Fruit fly (Drosophila melanogaster) whole organism, embryonic: ENCODE measurements around the gene Dbp21E2.

Experiments
- Atf-2 ChIP-seq: fragments of 200-800 bp; sonication (Bioruptor generic); optimal IDR thresholded peaks from 2 replicates; lab custom pipeline; 2016; ENCODE audit warnings: missing biosample characterization, missing genetic modification characterization
- CG11504 ChIP-seq: fragments of 200-800 bp; sonication (Bioruptor generic); optimal IDR thresholded peaks from 3 replicates; lab custom pipeline; 2019; ENCODE audit warnings: missing biosample characterization, mild to moderate bottlenecking, missing genetic modification characterization, moderate library complexity
- CG12071 ChIP-seq: fragments of 200-800 bp; sonication (Bioruptor generic); optimal IDR thresholded peaks from 3 replicates; lab custom pipeline; 2018; ENCODE audit warnings: missing biosample characterization, mild to moderate bottlenecking, missing genetic modification characterization
- CG1602 ChIP-seq: fragments of 200-800 bp; sonication (Bioruptor generic); optimal IDR thresholded peaks from 3 replicates; lab custom pipeline; 2016; ENCODE audit warnings: missing biosample characterization, missing genetic modification characterization
- CG1832 ChIP-seq: fragments of 200-800 bp; sonication (Bioruptor generic); optimal IDR thresholded peaks from 2 replicates; lab custom pipeline; 2017; ENCODE audit warnings: missing biosample characterization, mild to moderate bottlenecking, missing genetic modification characterization, inconsistent platforms
- CG18476 ChIP-seq: fragments of 200-800 bp; sonication (Bioruptor generic); optimal IDR thresholded peaks from 2 replicates; lab custom pipeline; 2016; ENCODE audit warnings: missing biosample characterization, mild to moderate bottlenecking, missing genetic modification characterization
- CG2889 ChIP-seq: fragments of 200-800 bp; sonication (Bioruptor generic); IDR thresholded peaks from 3 replicates; pipeline ENCODE4 v1.3.6; 2022; ENCODE audit warnings: missing biosample characterization, missing genetic modification characterization
- CG4854 ChIP-seq: fragments of 200-800 bp; sonication (Bioruptor generic); optimal IDR thresholded peaks from 2 replicates; lab custom pipeline; 2016; ENCODE audit warnings: missing biosample characterization, missing genetic modification characterization, inconsistent platforms
- CG6813 ChIP-seq: fragments of 200-800 bp; sonication (Bioruptor generic); optimal IDR thresholded peaks from 2 replicates; lab custom pipeline; 2017; ENCODE audit warnings: missing biosample characterization, missing genetic modification characterization, mild to moderate bottlenecking, moderate library complexity, missing genetic modification reagents
- CG7271 ChIP-seq: fragments of 200-800 bp; sonication (Bioruptor generic); optimal IDR thresholded peaks from 2 replicates; lab custom pipeline; 2018; ENCODE audit warnings: missing biosample characterization, mild to moderate bottlenecking, missing genetic modification characterization, moderate library complexity
- CG7357 ChIP-seq: fragments of 200-800 bp; sonication (Bioruptor generic); IDR thresholded peaks from 3 replicates; pipeline ENCODE4 v1.3.6; 2022; ENCODE audit warnings: missing biosample characterization, missing genetic modification characterization
- CG7963 ChIP-seq: fragments of 200-800 bp; sonication (Bioruptor generic); IDR thresholded peaks from 3 replicates; pipeline ENCODE4 v1.3.6; 2022; ENCODE audit warnings: missing biosample characterization, missing genetic modification characterization; ENCODE audit not compliant: partially characterized antibody
- CG8924 ChIP-seq: fragments of 200-800 bp; optimal IDR thresholded peaks from 3 replicates; lab custom pipeline; 2019; ENCODE audit warnings: missing biosample characterization, mild to moderate bottlenecking, missing genetic modification characterization, moderate library complexity
- CG9215 ChIP-seq: fragments of 200-800 bp; sonication (Bioruptor generic); IDR thresholded peaks from 2 replicates; pipeline ENCODE4 v1.3.6; 2022; ENCODE audit warnings: missing biosample characterization, missing genetic modification characterization
- CHES-1-like ChIP-seq: fragments of 200-800 bp; sonication (Bioruptor generic); optimal IDR thresholded peaks from 2 replicates; lab custom pipeline; 2016; ENCODE audit warnings: missing biosample characterization, missing genetic modification characterization
- CoRest ChIP-seq: fragments of 200-800 bp; sonication (Bioruptor generic); optimal IDR thresholded peaks from 3 replicates; lab custom pipeline; 2018; ENCODE audit warnings: missing biosample characterization, mild to moderate bottlenecking, missing genetic modification characterization, moderate library complexity
- CrebB ChIP-seq: fragments of 200-800 bp; sonication (Bioruptor generic); optimal IDR thresholded peaks from 3 replicates; lab custom pipeline; 2018; ENCODE audit warnings: missing biosample characterization, mild to moderate bottlenecking, missing genetic modification characterization
- Deaf1 ChIP-seq: fragments of 200-800 bp; optimal IDR thresholded peaks from 3 replicates; lab custom pipeline; 2019; ENCODE audit warnings: missing biosample characterization, mild to moderate bottlenecking, missing genetic modification characterization, moderate library complexity
- Dip3 ChIP-seq: fragments of 200-800 bp; sonication (Bioruptor generic); optimal IDR thresholded peaks from 3 replicates; lab custom pipeline; 2016; ENCODE audit warnings: missing biosample characterization, missing genetic modification characterization
- Doc2 ChIP-seq: fragments of 200-800 bp; sonication (Bioruptor generic); IDR thresholded peaks from 2 replicates; pipeline ENCODE4 v1.3.6; 2022; ENCODE audit warnings: missing biosample characterization, missing genetic modification characterization
- Hey ChIP-seq: fragments of 200-800 bp; sonication (Bioruptor generic); optimal IDR thresholded peaks from 3 replicates; lab custom pipeline; 2018; ENCODE audit warnings: missing biosample characterization, mild to moderate bottlenecking, missing genetic modification characterization
- Hr51 ChIP-seq, 2 experiments: fragments of 200-800 bp; sonication (Bioruptor generic); optimal IDR thresholded peaks; 2 replicates in 1 of 2; 3 replicates in 1 of 2; lab custom pipeline; 2016 to 2018; ENCODE audit warnings: missing biosample characterization in 2 of 2, missing genetic modification characterization in 2 of 2, mild to moderate bottlenecking in 1 of 2, moderate library complexity in 1 of 2
- MTF-1 ChIP-seq: fragments of 200-800 bp; sonication (Bioruptor generic); optimal IDR thresholded peaks from 2 replicates; lab custom pipeline; 2018; ENCODE audit warnings: missing biosample characterization, mild to moderate bottlenecking, missing genetic modification characterization, borderline replicate concordance
- Myb ChIP-seq: fragments of 200-800 bp; sonication (Bioruptor generic); optimal IDR thresholded peaks from 2 replicates; lab custom pipeline; 2016; ENCODE audit warnings: missing biosample characterization, missing genetic modification characterization
- Pdp1 ChIP-seq, 2 experiments: fragments of 200-800 bp; sonication (Bioruptor generic); optimal IDR thresholded peaks; 3 replicates each; lab custom pipeline; 2016; ENCODE audit warnings: missing biosample characterization in 2 of 2, missing genetic modification characterization in 2 of 2, mild to moderate bottlenecking in 1 of 2, moderate library complexity in 1 of 2
- Sry-β ChIP-seq: fragments of 200-800 bp; sonication (Bioruptor generic); optimal IDR thresholded peaks from 2 replicates; lab custom pipeline; 2018; ENCODE audit warnings: missing biosample characterization, mild to moderate bottlenecking, missing genetic modification characterization, moderate library complexity
- ab ChIP-seq: fragments of 200-800 bp; sonication (Bioruptor generic); optimal IDR thresholded peaks from 2 replicates; lab custom pipeline; 2016; ENCODE audit warnings: missing biosample characterization, missing genetic modification characterization
- bab2 ChIP-seq: fragments of 200-800 bp; sonication (Bioruptor generic); optimal IDR thresholded peaks from 2 replicates; lab custom pipeline; 2016; ENCODE audit warnings: missing biosample characterization, missing genetic modification characterization
- bsh ChIP-seq, 2 experiments: fragments of 200-800 bp; sonication (Bioruptor generic); optimal IDR thresholded peaks; 2 replicates each; lab custom pipeline; 2017 to 2018; ENCODE audit warnings: mild to moderate bottlenecking in 2 of 2, missing biosample characterization in 2 of 2, missing genetic modification characterization in 2 of 2, moderate library complexity in 1 of 2
- cad ChIP-seq: fragments of >200 bp; optimal IDR thresholded peaks from 2 replicates; lab custom pipeline; 2017; ENCODE audit warnings: missing biosample characterization, missing genetic modification characterization
- crc ChIP-seq: fragments of 200-800 bp; sonication (Bioruptor generic); optimal IDR thresholded peaks from 2 replicates; lab custom pipeline; 2016; ENCODE audit warnings: missing biosample characterization, missing genetic modification characterization
- crol ChIP-seq: fragments of 200-800 bp; sonication (Bioruptor generic); IDR thresholded peaks from 2 replicates; pipeline ENCODE4 v1.3.6; 2022; ENCODE audit warnings: missing biosample characterization, missing genetic modification characterization
- ems ChIP-seq: fragments of 200-800 bp; sonication (Bioruptor generic); optimal IDR thresholded peaks from 3 replicates; lab custom pipeline; 2016; ENCODE audit warnings: missing biosample characterization, missing genetic modification characterization
- ftz-f1 ChIP-seq: fragments of 200-800 bp; sonication (Bioruptor generic); optimal IDR thresholded peaks from 2 replicates; lab custom pipeline; 2016; ENCODE audit warnings: missing biosample characterization, missing genetic modification characterization
- gro ChIP-seq: fragments of 200-800 bp; sonication (Bioruptor generic); optimal IDR thresholded peaks from 2 replicates; lab custom pipeline; 2016; ENCODE audit warnings: missing biosample characterization, missing genetic modification characterization
- gsb ChIP-seq: fragments of 200-800 bp; sonication (Bioruptor generic); IDR thresholded peaks from 2 replicates; pipeline ENCODE4 v1.3.6; 2022; ENCODE audit warnings: missing biosample characterization, missing genetic modification characterization
- hkb ChIP-seq, 2 experiments: fragments of 200-800 bp in 1 of 2; fragments of >200 bp in 1 of 2; sonication (Bioruptor generic) in 1 of 2; IDR thresholded peaks in 1 of 2; optimal IDR thresholded peaks in 1 of 2; 2 replicates each; pipeline versions ENCODE4 v1.3.6 to Lab custom; 2017 to 2022; ENCODE audit warnings: missing biosample characterization in 1 of 2, missing genetic modification characterization in 1 of 2
- kay ChIP-seq: fragments of 200-800 bp; sonication (Bioruptor generic); optimal IDR thresholded peaks from 2 replicates; lab custom pipeline; 2016; ENCODE audit warnings: missing biosample characterization, missing genetic modification characterization
- pros ChIP-seq: fragments of 200-800 bp; sonication (Bioruptor generic); optimal IDR thresholded peaks from 3 replicates; lab custom pipeline; 2019; ENCODE audit warnings: missing biosample characterization, mild to moderate bottlenecking, missing genetic modification characterization, moderate library complexity
- pum ChIP-seq: fragments of 200-800 bp; sonication (Bioruptor generic); optimal IDR thresholded peaks from 2 replicates; lab custom pipeline; 2016; ENCODE audit warnings: missing biosample characterization, missing genetic modification characterization
- sens ChIP-seq: fragments of 200-800 bp; sonication (Bioruptor generic); peaks from one replicate; lab custom pipeline; 2016; ENCODE audit warnings: missing biosample characterization, missing genetic modification characterization
- sim ChIP-seq: fragments of 200-800 bp; sonication (Bioruptor generic); IDR thresholded peaks from 2 replicates; pipeline ENCODE4 v1.3.6; 2022; ENCODE audit warnings: missing biosample characterization, missing genetic modification characterization
- sisA ChIP-seq: fragments of 200-800 bp; sonication (Bioruptor generic); IDR thresholded peaks from 2 replicates; pipeline ENCODE4 v1.3.6; 2022; ENCODE audit warnings: missing biosample characterization, missing genetic modification characterization
- sug ChIP-seq: fragments of 200-800 bp; optimal IDR thresholded peaks from 2 replicates; lab custom pipeline; 2019; ENCODE audit warnings: missing biosample characterization, mild to moderate bottlenecking, missing genetic modification characterization, moderate library complexity
- unc-4 ChIP-seq: fragments of 200-800 bp; sonication (Bioruptor generic); IDR thresholded peaks from 2 replicates; pipeline ENCODE4 v1.3.6; 2022; ENCODE audit warnings: missing biosample characterization, missing genetic modification characterization; ENCODE audit not compliant: partially characterized antibody
- vvl ChIP-seq: fragments of 200-800 bp; sonication (Bioruptor generic); IDR thresholded peaks from 2 replicates; pipeline ENCODE4 v1.3.6; 2022; ENCODE audit warnings: missing biosample characterization, missing genetic modification characterization
- wdn ChIP-seq: fragments of 200-800 bp; sonication (Bioruptor generic); IDR thresholded peaks from 2 replicates; pipeline ENCODE4 v1.3.6; 2022; ENCODE audit warnings: missing biosample characterization, missing genetic modification characterization
- zen ChIP-seq: fragments of 200-800 bp; sonication (Bioruptor generic); optimal IDR thresholded peaks from 3 replicates; lab custom pipeline; 2018; ENCODE audit warnings: missing biosample characterization, mild to moderate bottlenecking, missing genetic modification characterization, moderate library complexity

The Dbp21E2 gene

DNA sequence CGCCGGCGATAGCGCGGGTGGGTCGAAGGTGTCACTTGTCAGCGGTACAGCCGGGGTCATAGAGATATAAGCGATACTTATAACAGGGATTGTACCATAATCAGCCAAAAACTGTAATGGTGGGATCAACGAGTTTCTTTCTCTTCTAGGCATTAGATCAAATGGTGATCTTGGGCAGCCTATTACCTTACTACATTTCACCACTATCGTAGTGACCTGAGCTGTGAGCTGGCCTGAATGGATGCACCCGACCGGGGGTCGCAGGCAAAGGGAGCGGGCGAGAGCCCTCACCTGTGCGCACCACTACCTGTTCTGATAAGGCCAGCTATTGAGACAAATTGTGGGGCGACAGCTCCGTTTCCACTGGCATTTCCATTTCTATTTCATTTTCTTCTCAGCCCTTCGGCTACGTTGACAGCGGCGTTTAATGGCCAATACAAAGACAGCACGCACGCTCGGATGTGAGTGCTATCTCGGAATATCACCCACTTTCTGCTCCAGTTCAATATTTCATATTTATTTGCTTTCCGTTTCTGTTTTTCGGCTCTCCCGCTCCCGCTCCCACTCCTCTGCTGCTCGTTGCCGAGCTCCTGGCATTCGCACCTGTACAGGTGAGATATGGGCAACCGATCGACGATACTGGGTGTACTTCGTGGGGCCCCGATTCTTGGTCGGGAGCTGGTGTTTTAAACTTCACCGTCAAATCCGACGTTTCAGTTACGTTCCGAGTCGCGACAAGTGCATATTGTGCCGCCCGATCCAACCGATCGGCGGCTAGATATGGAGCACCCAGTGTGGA, 45.5 kb downstream of the Dbp21E2 start (continued):
- TF ChIP-seq CG2889 (GFP tag; lab: Robert Waterston, UW) (no peak), CG12071 (GFP tag; lab: Kevin White, UChicago) (peak; percentile 72), crol (peak; percentile 86), CG9215 (0 out of 2 replicates have a peak, but pooled peaks have one; percentile 54), kay (GFP tag; lab: Kevin White, UChicago) (peak; percentile 47), Myb (peak; percentile 50), CHES-1-like (GFP tag; lab: Kevin White, UChicago) (peak; percentile 63), gro (GFP tag; lab: Kevin White, UChicago) (no peak), Hey (tag; lab: Kevin White, UChicago) (no peak), Deaf1 (tag; lab: Kevin White, UChicago) (peak; percentile 96), Sry-β (GFP tag; lab: Kevin White, UChicago) (peak; percentile 41), Doc2 (GFP tag; lab: Robert Waterston, UW) (no peak), CoRest (tag; lab: Kevin White, UChicago) (peak; percentile 76), CG8924 (tag; lab: Kevin White, UChicago) (peak; percentile 82), gsb (GFP tag; lab: Robert Waterston, UW) (no peak), CG11504 (tag; lab: Kevin White, UChicago) (peak; percentile 86), pros (GFP tag; lab: Kevin White, UChicago) (no peak), Hr51 (GFP tag; optimal IDR thresholded peaks at IDR 0.05; lab: Kevin White, UChicago) (peak in 1 of 2 experiments; percentile 70), Pdp1 (GFP tag; optimal IDR thresholded peaks at IDR 0.05; lab: Kevin White, UChicago) (peak; percentile 53 to 57), CG7357 (GFP tag; lab: Robert Waterston, UW) (peak; percentile 42; the same call in 1 of the 3 replicates), wdn (GFP tag; lab: Robert Waterston, UW) (peak; percentile 77), sug (tag; lab: Kevin White, UChicago) (peak; percentile 78), CrebB (peak; percentile 41), hkb (optimal IDR thresholded peaks at IDR 0.05; lab: Kevin White, UChicago) (no peak), hkb (GFP tag; IDR thresholded peaks at IDR 0.05; lab: Robert Waterston, UW) (peak; percentile 90), Atf-2 (peak; percentile 41), pum (peak; percentile 78), CG4854 (peak; percentile 28), sim (GFP tag; lab: Robert Waterston, UW) (peak; percentile 67), ftz-f1 (GFP tag; lab: Kevin White, UChicago) (no peak), ems (peak; percentile 56), sens (GFP tag; lab: Kevin White, UChicago) (peak; percentile 89), ab (GFP tag; lab: Kevin White, UChicago) (peak; percentile 40), CG1832 (GFP tag; lab: Kevin White, UChicago) (no peak), CG18476 (peak; percentile 68), unc-4 (GFP tag; lab: Robert Waterston, UW) (no peak), Dip3 (GFP tag; lab: Kevin White, UChicago) (peak; percentile 7), zen (tag; lab: Kevin White, UChicago) (peak; percentile 63), MTF-1 (peak; percentile 74), CG7963 (GFP tag; lab: Robert Waterston, UW) (no peak), vvl (peak; percentile 93), CG1602 (GFP tag; lab: Kevin White, UChicago) (peak; percentile 62), sisA (GFP tag; lab: Robert Waterston, UW) (peak; percentile 89), CG6813 (GFP tag; lab: Kevin White, UChicago) (peak; percentile 66), crc (peak; percentile 67), CG7271 (peak; percentile 20), bsh (GFP tag; optimal IDR thresholded peaks at IDR 0.05; lab: Kevin White, UChicago) (peak in 1 of 2 experiments; percentile 87), bab2 (peak; percentile 58), cad (GFP tag; lab: Kevin White, UChicago) (no peak)
